Worm (Caenorhabditis elegans) whole organism, L3 larva: ENCODE measurements around the gene ZK1010.5.

ENCODE experiments used
- aly-2 ChIP-seq: fragments of 150-350 bp; optimal IDR thresholded peaks from 2 replicates; lab custom pipeline; 2014; ENCODE audit warnings: missing biosample characterization, missing genetic modification characterization
- ceh-82 ChIP-seq: fragments of 150-350 bp; optimal IDR thresholded peaks from 2 replicates; lab custom pipeline; 2014; ENCODE audit warnings: missing biosample characterization, missing genetic modification characterization
- ceh-9 ChIP-seq: sonication (generic microtip); optimal IDR thresholded peaks from 2 replicates; lab custom pipeline; 2018; ENCODE audit warnings: missing biosample characterization, missing genetic modification characterization
- egl-5 ChIP-seq: fragments of 150-350 bp; optimal IDR thresholded peaks from 2 replicates; lab custom pipeline; 2017; ENCODE audit warnings: missing biosample characterization, missing genetic modification reagents, missing genetic modification characterization, inconsistent platforms
- nhr-11 ChIP-seq: fragments of 150-350 bp; optimal IDR thresholded peaks from 2 replicates; lab custom pipeline; 2014; ENCODE audit warnings: missing biosample characterization, missing genetic modification characterization
- nhr-237 ChIP-seq: fragments of 150-350 bp; optimal IDR thresholded peaks from 2 replicates; lab custom pipeline; 2014; ENCODE audit warnings: missing biosample characterization, missing genetic modification characterization
- nhr-28 ChIP-seq: fragments of 150-350 bp; optimal IDR thresholded peaks from 2 replicates; lab custom pipeline; 2014; ENCODE audit warnings: missing biosample characterization, missing genetic modification characterization
- nhr-76 ChIP-seq: fragments of 150-350 bp; sonication (generic microtip); optimal IDR thresholded peaks from 5 replicates; lab custom pipeline; 2014; ENCODE audit warnings: missing biosample characterization, missing genetic modification characterization
- pqm-1 ChIP-seq: fragments of 150-350 bp; optimal IDR thresholded peaks from 2 replicates; lab custom pipeline; 2017; ENCODE audit warnings: missing biosample characterization, missing genetic modification characterization, inconsistent platforms
- tbx-2 ChIP-seq: sonication (generic microtip); optimal IDR thresholded peaks from 2 replicates; lab custom pipeline; 2016; ENCODE audit warnings: mild to moderate bottlenecking, missing genetic modification characterization, missing compliant biosample characterization
- unc-62 ChIP-seq: fragments of 150-350 bp; sonication (generic microtip); optimal IDR thresholded peaks from 4 replicates; lab custom pipeline; 2014; ENCODE audit warnings: missing biosample characterization, missing genetic modification reagents, missing genetic modification characterization
- ztf-11 ChIP-seq: fragments of 150-350 bp; optimal IDR thresholded peaks from 2 replicates; lab custom pipeline; 2014; ENCODE audit warnings: missing biosample characterization, missing genetic modification characterization

DNA sequence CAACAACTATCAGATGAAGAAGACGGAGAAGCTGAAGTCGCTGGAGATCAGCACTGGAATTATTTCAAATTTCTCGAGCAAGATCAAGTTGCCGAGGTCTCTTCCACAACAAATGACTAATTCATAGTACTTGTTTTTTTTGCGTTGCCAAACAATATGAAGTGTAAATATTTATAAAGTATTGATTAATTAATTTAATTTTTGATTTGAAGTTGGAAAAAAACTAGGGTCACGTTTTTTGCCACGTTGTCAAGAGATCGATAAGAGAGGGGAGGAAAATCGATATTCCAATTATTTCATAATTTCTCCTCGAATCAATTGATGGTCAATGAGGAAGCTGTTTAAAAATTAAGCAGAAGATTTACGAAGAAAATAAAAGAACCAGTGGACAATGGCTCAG, 17.8 kb upstream of the ZK1010.5 start, which contains the start of gene snf-7:
- TF ChIP-seq pqm-1 (tag; lab: Kevin White, UChicago) (no peak), unc-62 (GFP tag; lab: Kevin White, UChicago) (no peak), egl-5 (no peak), ztf-11 (tag; lab: Kevin White, UChicago) (no peak), nhr-28 (tag; lab: Kevin White, UChicago) (no peak), nhr-237 (no peak), ceh-9 (tag; lab: Kevin White, UChicago) (no peak), aly-2 (no peak), tbx-2 (tag; lab: Kevin White, UChicago) (no peak), nhr-11 (tag; lab: Kevin White, UChicago) (no peak), nhr-76 (no peak), ceh-82 (tag; lab: Kevin White, UChicago) (no peak)
